Worm (Caenorhabditis elegans) whole organism, midembryonic: Measurements from ENCODE around the gene H20J04.4.

Experiments used
- flt-1 ChIP-seq: fragments of 200-800 bp; sonication (Bioruptor generic); IDR thresholded peaks from 2 replicates; pipeline ENCODE4 v1.3.6; 2022; ENCODE audit warnings: missing genetic modification characterization, missing compliant biosample characterization
- ztf-23 ChIP-seq: fragments of 200-800 bp; sonication (Bioruptor generic); IDR thresholded peaks from 2 replicates; pipeline ENCODE4 v1.3.6; 2022; ENCODE audit warnings: missing genetic modification reagents, missing genetic modification characterization, missing compliant biosample characterization

- TF ChIP-seq flt-1 (GFP tag; lab: Robert Waterston, UW) = no peak
- no peak for TF ChIP-seq ztf-23 (GFP tag; lab: Robert Waterston, UW)
Observed at ce11 chrII:4322871-4323270, 5.9 kb upstream of the H20J04.4 start, which contains the start of gene H20J04.6.
